Worm (Caenorhabditis elegans): ENCODE measurements around the gene T19H12.15.

DNA sequence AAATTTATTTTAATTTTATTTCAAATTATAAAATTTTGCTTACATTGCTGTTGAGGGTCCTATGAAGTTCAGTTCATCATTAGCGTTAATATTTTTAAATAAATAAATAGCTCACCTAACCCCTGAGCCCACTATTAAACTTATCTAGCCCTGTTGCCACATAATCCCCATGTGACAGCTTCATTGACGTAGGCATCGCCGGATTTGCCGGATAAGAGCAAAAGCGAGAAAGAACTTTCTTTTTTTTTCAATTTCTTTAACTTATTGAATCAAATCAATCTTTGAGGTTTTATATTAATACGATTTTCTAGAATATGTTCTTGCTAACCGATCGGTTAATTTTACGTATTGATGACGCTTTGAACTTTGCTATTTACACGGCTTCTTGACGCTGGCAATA lies 27.2 kb downstream of the T19H12.15 start:
- no peak for TF ChIP-seq ama-1 (optimal IDR thresholded peaks at IDR 0.05)
- TF ChIP-seq ztf-11 (tag; optimal IDR thresholded peaks at IDR 0.05): no peak
- TF ChIP-seq Y75B8A.6 (GFP tag; IDR thresholded peaks at IDR 0.05): no peak
- no peak for TF ChIP-seq snpc-4 (tag; optimal IDR thresholded peaks at IDR 0.05)
- TF ChIP-seq mep-1 (tag; optimal IDR thresholded peaks at IDR 0.05): no peak
- TF ChIP-seq lin-13 (GFP tag; optimal IDR thresholded peaks at IDR 0.05): no peak
- no peak for TF ChIP-seq jun-1 (tag; optimal IDR thresholded peaks at IDR 0.05)

Data from whole organism, L4 larva.